Fruit fly (Drosophila melanogaster) whole organism, prepupa: ENCODE measurements around the gene CG10317.

Source experiments
- CG15336 ChIP-seq: fragments of 200-800 bp; sonication (Bioruptor generic); IDR thresholded peaks from 2 replicates; pipeline ENCODE4 v1.3.6; 2022; ENCODE audit warnings: missing biosample characterization, missing genetic modification characterization
- achi ChIP-seq: fragments of 200-800 bp; sonication (Bioruptor generic); optimal IDR thresholded peaks from 3 replicates; lab custom pipeline; 2016; ENCODE audit warnings: missing biosample characterization, missing genetic modification characterization

Gene CG10317

DNA sequence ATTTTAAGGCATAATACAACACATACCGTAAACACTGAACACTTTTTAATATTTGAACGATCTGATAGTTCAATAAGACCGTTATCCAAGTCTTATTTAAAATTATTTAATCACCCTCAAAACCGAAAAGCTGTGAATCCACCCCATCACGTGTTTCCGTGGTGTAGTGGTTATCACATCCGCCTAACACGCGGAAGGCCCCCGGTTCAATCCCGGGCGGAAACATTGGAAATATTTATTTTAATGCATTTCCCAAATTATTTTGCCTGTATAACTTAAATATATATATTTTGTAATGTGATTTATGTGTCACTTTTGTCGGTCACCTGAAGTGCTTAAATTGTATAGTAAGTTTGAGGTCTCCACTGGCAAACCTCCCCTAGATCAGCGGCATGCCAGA lies 48.8 kb downstream of the CG10317 start, which contains the start of gene CG44044:
Gene CG44044, plus strand, starts transcription at position 301 of the 400 bp plus-strand sequence.
- TF ChIP-seq achi (GFP tag; lab: Kevin White, UChicago) (no peak), CG15336 (GFP tag; lab: Robert Waterston, UW) (no peak)
